Fruit fly (Drosophila melanogaster) Kc167 (cell line): ENCODE results near the gene Chd3.
"Not testable (repeated sequence)": the region's sequence is repeated elsewhere in the genome, so short reads cannot be mapped to it uniquely, and the experiment has no call there.

Experiments
- Myc ChIP-seq: fragments of >200 bp; optimal IDR thresholded peaks from 2 replicates; lab custom pipeline; 2017; ENCODE audit warnings: missing external identifiers
- Sin3A ChIP-seq: fragments of >200 bp; optimal IDR thresholded peaks from 2 replicates; lab custom pipeline; 2018; ENCODE audit warnings: missing external identifiers
- h ChIP-seq: fragments of >200 bp; optimal IDR thresholded peaks from 3 replicates; lab custom pipeline; 2018; ENCODE audit warnings: missing external identifiers
- insv ChIP-seq: fragments of >200 bp; optimal IDR thresholded peaks from 3 replicates; lab custom pipeline; 2018; ENCODE audit warnings: missing external identifiers
- psq ChIP-seq: fragments of >200 bp; optimal IDR thresholded peaks from 2 replicates; lab custom pipeline; 2017; ENCODE audit warnings: missing external identifiers
- ttk ChIP-seq: sonication (Bioruptor generic); optimal IDR thresholded peaks from 2 replicates; lab custom pipeline; 2017; ENCODE audit warnings: missing external identifiers

Chd3 gene

dm6 chr3L:19486398-19486797 is 39.4 kb downstream of the Chd3 start, which contains the start of gene brv1:
Gene brv1, minus strand, starts transcription at chr3L:19486498.
- TF ChIP-seq ttk (lab: Kevin White, UChicago) (no peak), Myc (lab: Kevin White, UChicago) (no peak), Sin3A (lab: Kevin White, UChicago) (no peak), h (lab: Kevin White, UChicago) (no peak), psq (lab: Kevin White, UChicago) (no peak), insv (lab: Kevin White, UChicago) (no peak)

dm6 chr3L:19487260-19487659 is 40.3 kb downstream of the Chd3 start, which contains the start of gene CG32212:
Gene CG32212, plus strand, starts transcription at chr3L:19487560.
- TF ChIP-seq Sin3A, Myc, ttk (lab: Kevin White, UChicago): not testable (repeated sequence)

- TF ChIP-seq psq (lab: Kevin White, UChicago) (no peak), ttk (lab: Kevin White, UChicago) (no peak), insv (lab: Kevin White, UChicago) (no peak), Myc (lab: Kevin White, UChicago) (no peak), h (lab: Kevin White, UChicago) (no peak)
Observed at dm6 chr3L:19494954-19495353, 48.0 kb downstream of the Chd3 start.

DNA sequence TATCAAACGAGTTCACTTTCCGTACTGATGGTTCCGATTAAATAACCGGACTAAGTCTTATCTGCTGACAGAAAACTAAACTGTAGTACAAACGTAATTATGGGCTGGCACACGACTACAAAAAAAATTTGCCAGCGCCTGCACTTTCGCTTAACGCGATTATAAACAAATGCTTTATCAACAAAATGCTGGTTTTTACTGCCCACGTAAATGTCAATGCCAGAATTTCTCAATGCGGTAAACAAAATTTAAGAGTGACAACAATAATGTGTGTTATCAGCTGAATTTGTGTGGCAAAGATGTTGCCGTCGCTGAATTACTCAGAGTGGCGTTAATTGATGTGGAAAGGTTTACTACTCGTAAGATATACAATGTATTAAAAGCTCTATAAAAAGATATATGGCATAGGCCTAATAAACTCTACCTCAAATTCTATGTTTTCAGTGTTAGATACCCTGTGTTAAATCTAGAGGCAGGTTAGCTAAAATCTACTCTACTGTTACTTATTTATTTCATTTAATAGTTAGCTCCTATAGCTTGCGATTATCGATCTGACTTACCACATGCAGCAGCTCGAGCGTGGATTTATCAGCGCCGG is 49.1 kb downstream of the Chd3 start:
- no peak for TF ChIP-seq ttk (lab: Kevin White, UChicago)
- no peak for TF ChIP-seq h (lab: Kevin White, UChicago)
- no peak for TF ChIP-seq Sin3A (lab: Kevin White, UChicago)
- no peak for TF ChIP-seq insv (lab: Kevin White, UChicago)
- TF ChIP-seq psq (lab: Kevin White, UChicago), result no peak
- TF ChIP-seq Myc (lab: Kevin White, UChicago), result no peak

DNA sequence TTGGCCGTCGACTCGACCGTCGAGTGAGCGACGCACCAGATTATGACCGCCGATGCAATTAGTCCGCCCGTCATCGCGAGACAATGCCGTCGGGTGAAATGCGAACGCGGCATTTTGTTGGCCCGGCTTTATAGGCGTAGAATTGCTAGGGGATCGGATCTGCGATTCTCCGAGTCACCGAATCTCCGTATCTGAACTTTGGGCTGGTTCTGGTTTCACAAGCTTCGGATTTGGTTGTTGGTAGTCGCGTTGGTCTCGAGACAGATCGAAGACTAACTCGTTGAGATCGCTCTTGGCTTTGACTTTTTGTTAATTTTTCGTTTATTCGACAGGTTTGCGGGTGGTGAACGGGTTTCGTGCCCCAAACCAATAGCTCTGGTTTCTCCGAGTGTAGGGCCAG is 49.6 kb downstream of the Chd3 start:
- TF ChIP-seq Myc (lab: Kevin White, UChicago) (no peak), Sin3A (lab: Kevin White, UChicago) (no peak), h (lab: Kevin White, UChicago) (no peak), insv (lab: Kevin White, UChicago) (no peak), psq (lab: Kevin White, UChicago) (no peak), ttk (lab: Kevin White, UChicago) (no peak)

- TF ChIP-seq Myc (lab: Kevin White, UChicago) (no peak), Sin3A (lab: Kevin White, UChicago) (no peak), h (lab: Kevin White, UChicago) (no peak), insv (lab: Kevin White, UChicago) (no peak)
Observed at dm6 chr3L:19497135-19497534, 50.2 kb downstream of the Chd3 start.

- TF ChIP-seq Sin3A (lab: Kevin White, UChicago) (no peak), Myc (lab: Kevin White, UChicago) (no peak), ttk (lab: Kevin White, UChicago) (no peak), psq (lab: Kevin White, UChicago) (no peak), h (lab: Kevin White, UChicago) (no peak), insv (lab: Kevin White, UChicago) (no peak)
Observed at dm6 chr3L:19497623-19498022, 50.6 kb downstream of the Chd3 start, which contains the start of gene CG9449. Gene CG9449, minus strand, starts transcription at chr3L:19497723.

dm6 chr3L:19499334-19499733 is 52.4 kb downstream of the Chd3 start:
- TF ChIP-seq Myc (lab: Kevin White, UChicago) (no peak), Sin3A (lab: Kevin White, UChicago) (no peak), ttk (lab: Kevin White, UChicago) (no peak), psq (lab: Kevin White, UChicago) (no peak), h (lab: Kevin White, UChicago) (no peak), insv (lab: Kevin White, UChicago) (no peak)
